Fruit fly (Drosophila melanogaster) whole organism, wandering third instar larva: ENCODE results near the gene Elba1.

Source experiments
- CG32264 ChIP-seq: fragments of 200-800 bp; sonication (Bioruptor generic); optimal IDR thresholded peaks from 2 replicates; lab custom pipeline; 2016; ENCODE audit warnings: missing biosample characterization, missing genetic modification characterization
- CG9705 ChIP-seq: fragments of 200-800 bp; sonication (Bioruptor generic); optimal IDR thresholded peaks from 2 replicates; lab custom pipeline; 2018; ENCODE audit warnings: missing biosample characterization, mild to moderate bottlenecking, missing genetic modification characterization
- Dfd ChIP-seq: fragments of >200 bp; optimal IDR thresholded peaks from 2 replicates; lab custom pipeline; 2017; ENCODE audit warnings: missing biosample characterization, missing genetic modification characterization
- Dif ChIP-seq: fragments of 200-275, 200-300 bp; sonication (Bioruptor generic); optimal IDR thresholded peaks from 2 replicates; lab custom pipeline; 2018; ENCODE audit warnings: missing biosample characterization, missing genetic modification characterization; ENCODE audit not compliant: partially characterized antibody
- GATAd ChIP-seq: sonication (Bioruptor generic); optimal IDR thresholded peaks from 2 replicates; lab custom pipeline; 2016; ENCODE audit warnings: missing biosample characterization, missing genetic modification characterization
- HLH106 ChIP-seq: fragments of 200-800 bp; optimal IDR thresholded peaks from 3 replicates; lab custom pipeline; 2019; ENCODE audit warnings: missing biosample characterization, mild to moderate bottlenecking, missing genetic modification characterization, moderate library complexity
- Hnf4 ChIP-seq: fragments of 200-800 bp; sonication (Bioruptor generic); optimal IDR thresholded peaks from 2 replicates; lab custom pipeline; 2016; ENCODE audit warnings: missing biosample characterization, mild to moderate bottlenecking, missing genetic modification characterization
- Hr78 ChIP-seq: fragments of >200 bp; optimal IDR thresholded peaks from 2 replicates; lab custom pipeline; 2017; ENCODE audit warnings: missing biosample characterization, missing genetic modification characterization
- Hr83 ChIP-seq: fragments of 200-300 bp; sonication (Bioruptor generic); optimal IDR thresholded peaks from 2 replicates; lab custom pipeline; 2016; ENCODE audit warnings: missing biosample characterization, mild to moderate bottlenecking, missing genetic modification characterization, moderate library complexity; ENCODE audit not compliant: poor library complexity, severe bottlenecking
- Jra ChIP-seq: sonication (Bioruptor generic); optimal IDR thresholded peaks from 2 replicates; lab custom pipeline; 2016; ENCODE audit warnings: missing biosample characterization, missing genetic modification characterization
- Mio ChIP-seq: sonication (Bioruptor generic); optimal IDR thresholded peaks from 2 replicates; lab custom pipeline; 2016; ENCODE audit warnings: missing biosample characterization, missing genetic modification characterization
- N ChIP-seq: fragments of >200 bp; optimal IDR thresholded peaks from 2 replicates; lab custom pipeline; 2018; ENCODE audit warnings: missing biosample characterization, missing external identifiers, missing genetic modification characterization
- OdsH ChIP-seq: fragments of 200-800 bp; sonication (Bioruptor generic); optimal IDR thresholded peaks from 2 replicates; lab custom pipeline; 2016; ENCODE audit warnings: missing biosample characterization, mild to moderate bottlenecking, missing genetic modification characterization
- Rel ChIP-seq, 2 experiments: fragments of 200-800 bp; sonication (Bioruptor generic) in 1 of 2; optimal IDR thresholded peaks; 2 replicates in 1 of 2; 3 replicates in 1 of 2; lab custom pipeline; 2016 to 2019; ENCODE audit warnings: mild to moderate bottlenecking in 2 of 2, missing biosample characterization in 2 of 2, missing genetic modification characterization in 2 of 2, moderate library complexity in 1 of 2
- Sp1 ChIP-seq: fragments of 200-800 bp; sonication (Bioruptor generic); optimal IDR thresholded peaks from 3 replicates; lab custom pipeline; 2019; ENCODE audit warnings: missing biosample characterization, mild to moderate bottlenecking, missing genetic modification characterization, moderate library complexity
- Vsx2 ChIP-seq: fragments of 200-300, 225-300 bp; sonication (Bioruptor generic); optimal IDR thresholded peaks from 2 replicates; lab custom pipeline; 2018; ENCODE audit warnings: missing biosample characterization, missing genetic modification characterization; ENCODE audit not compliant: partially characterized antibody
- br ChIP-seq: fragments of 200-800 bp; sonication (Bioruptor generic); optimal IDR thresholded peaks from 2 replicates; lab custom pipeline; 2016; ENCODE audit warnings: missing biosample characterization, missing genetic modification characterization
- dl ChIP-seq, 2 experiments: fragments of 175-275, 200-275 bp in 1 of 2; fragments of 200-275 bp in 1 of 2; sonication (Bioruptor generic); optimal IDR thresholded peaks; lab custom pipeline; 2018; ENCODE audit warnings: mild to moderate bottlenecking in 2 of 2, missing biosample characterization in 2 of 2, missing genetic modification characterization in 2 of 2, moderate library complexity in 2 of 2; ENCODE audit not compliant: partially characterized antibody in 2 of 2, insufficient read depth in 1 of 2
- dmrt93B ChIP-seq: fragments of 200-800 bp; sonication (Bioruptor generic); optimal IDR thresholded peaks from 2 replicates; lab custom pipeline; 2018; ENCODE audit warnings: missing biosample characterization, mild to moderate bottlenecking, missing genetic modification characterization
- dsf ChIP-seq: sonication (Bioruptor generic); optimal IDR thresholded peaks from 2 replicates; lab custom pipeline; 2016; ENCODE audit warnings: missing biosample characterization, missing genetic modification characterization, borderline replicate concordance
- ey ChIP-seq: fragments of 200-800 bp; sonication (Bioruptor generic); optimal IDR thresholded peaks from 2 replicates; lab custom pipeline; 2016; ENCODE audit warnings: missing biosample characterization, missing genetic modification characterization
- foxo ChIP-seq, 2 experiments: fragments of 200-800 bp; sonication (Bioruptor generic); optimal IDR thresholded peaks; 2 replicates in 1 of 2; 3 replicates in 1 of 2; lab custom pipeline; 2016 to 2017; ENCODE audit warnings: missing biosample characterization in 2 of 2, missing genetic modification characterization in 2 of 2
- fru ChIP-seq: fragments of 200-800 bp; sonication (Bioruptor generic); optimal IDR thresholded peaks from 3 replicates; lab custom pipeline; 2016; ENCODE audit warnings: missing biosample characterization, mild to moderate bottlenecking, missing genetic modification characterization
- h ChIP-seq: fragments of 200-800 bp; sonication (Bioruptor generic); optimal IDR thresholded peaks from 3 replicates; lab custom pipeline; 2016; ENCODE audit warnings: missing biosample characterization, mild to moderate bottlenecking, missing genetic modification characterization
- jim ChIP-seq: fragments of 175-275, 200-325 bp; sonication (Bioruptor generic); optimal IDR thresholded peaks from 2 replicates; lab custom pipeline; 2016; ENCODE audit warnings: missing biosample characterization, mild to moderate bottlenecking, missing genetic modification characterization
- pan ChIP-seq: fragments of >200 bp; optimal IDR thresholded peaks from 2 replicates; lab custom pipeline; 2017
- psq ChIP-seq: fragments of 200-800 bp; sonication (Bioruptor generic); optimal IDR thresholded peaks from 3 replicates; lab custom pipeline; 2017; ENCODE audit warnings: missing biosample characterization, mild to moderate bottlenecking, missing genetic modification characterization, moderate library complexity
- rgr ChIP-seq: fragments of 200-800 bp; sonication (Bioruptor generic); optimal IDR thresholded peaks from 3 replicates; lab custom pipeline; 2016; ENCODE audit warnings: missing biosample characterization, mild to moderate bottlenecking, missing genetic modification characterization
- sage ChIP-seq: fragments of 200-800 bp; sonication (Bioruptor generic); optimal IDR thresholded peaks from 2 replicates; lab custom pipeline; 2016; ENCODE audit warnings: missing biosample characterization, mild to moderate bottlenecking, missing genetic modification characterization
- sv ChIP-seq: fragments of 200-800 bp; sonication (Bioruptor generic); optimal IDR thresholded peaks from 3 replicates; lab custom pipeline; 2016; ENCODE audit warnings: missing biosample characterization, missing genetic modification characterization
- tai ChIP-seq: sonication (Bioruptor generic); optimal IDR thresholded peaks from 2 replicates; lab custom pipeline; 2016; ENCODE audit warnings: missing biosample characterization, missing genetic modification characterization
- usp ChIP-seq: fragments of >200 bp; optimal IDR thresholded peaks from 2 replicates; lab custom pipeline; 2017; ENCODE audit warnings: missing biosample characterization, missing genetic modification characterization
- woc ChIP-seq: sonication (Bioruptor generic); optimal IDR thresholded peaks from 2 replicates; lab custom pipeline; 2016; ENCODE audit warnings: missing biosample characterization, mild to moderate bottlenecking, missing genetic modification characterization

Gene Elba1

DNA sequence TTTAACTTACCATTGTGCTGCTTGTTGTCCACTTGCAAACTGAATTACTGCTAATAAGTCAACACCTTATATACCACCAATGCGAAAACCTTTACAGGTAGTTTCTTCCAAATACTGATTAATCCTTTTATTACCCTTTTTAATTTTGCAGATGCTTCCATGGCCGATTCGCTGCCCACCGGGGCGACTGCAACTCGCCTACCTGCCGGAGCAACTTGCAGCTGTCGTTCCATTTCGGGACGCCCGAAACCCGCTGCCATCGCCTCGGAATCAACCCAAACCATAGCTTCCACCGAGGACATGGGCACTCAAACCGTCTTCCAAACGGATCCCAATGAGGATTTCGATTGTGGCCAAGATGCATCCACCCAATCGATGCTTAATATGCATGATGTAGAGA is at the start of gene Elba1:
Gene Elba1 (minus strand): TSS at position 101 of the 400 bp plus-strand sequence.
- no peak for TF ChIP-seq Hnf4
- no peak for TF ChIP-seq usp
- TF ChIP-seq GATAd (GFP tag; lab: Kevin White, UChicago) = no peak
- TF ChIP-seq dsf (GFP tag; lab: Kevin White, UChicago) = no peak
- TF ChIP-seq CG32264 = no peak
- no peak for TF ChIP-seq jim
- TF ChIP-seq h (GFP tag; lab: Kevin White, UChicago) = no peak
- TF ChIP-seq dmrt93B (GFP tag; lab: Kevin White, UChicago) = no peak
- TF ChIP-seq pan (lab: Kevin White, UChicago) = no peak
- TF ChIP-seq Hr78 (GFP tag; lab: Kevin White, UChicago) = no peak
- no peak for TF ChIP-seq tai (GFP tag; lab: Kevin White, UChicago)
- TF ChIP-seq OdsH (GFP tag; lab: Kevin White, UChicago) = no peak
- TF ChIP-seq sv (GFP tag; lab: Kevin White, UChicago) = no peak

DNA sequence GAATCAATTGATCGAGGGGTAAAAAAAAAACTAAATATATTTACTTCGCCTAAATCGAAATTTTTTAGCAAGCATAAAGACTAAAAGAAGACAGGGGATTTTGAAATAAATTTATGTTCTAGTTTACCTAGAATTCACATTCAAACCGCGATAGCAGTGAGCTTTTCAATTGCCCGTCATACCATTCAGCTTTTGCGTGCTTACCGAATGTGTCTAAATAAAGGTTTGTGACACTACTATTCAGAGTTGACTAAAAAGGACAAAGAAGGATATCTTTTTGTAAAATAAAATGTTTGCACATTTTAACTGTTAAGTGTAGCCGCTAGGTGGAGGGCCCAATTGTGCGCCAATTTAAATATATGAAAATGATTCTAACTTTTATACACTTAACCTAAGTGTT is 41.8 kb upstream of the Elba1 start:
- no peak for TF ChIP-seq sage (GFP tag; lab: Kevin White, UChicago)
- no peak for TF ChIP-seq tai (GFP tag; lab: Kevin White, UChicago)
- TF ChIP-seq ey (GFP tag; lab: Kevin White, UChicago) = no peak
- TF ChIP-seq psq = no peak
- no peak for TF ChIP-seq rgr (GFP tag; lab: Kevin White, UChicago)
- no peak for TF ChIP-seq foxo (GFP tag; optimal IDR thresholded peaks at IDR 0.05; lab: Kevin White, UChicago)
- no peak for TF ChIP-seq N
- TF ChIP-seq dl (GFP tag; optimal IDR thresholded peaks at IDR 0.05; lab: Kevin White, UChicago; ENCODE audit: insufficient read depth in 1 of 2, partially characterized antibody in 2 of 2) = no peak
- TF ChIP-seq Vsx2 (GFP tag; lab: Kevin White, UChicago) = peak; percentile 39
- TF ChIP-seq fru (GFP tag; lab: Kevin White, UChicago) = no peak
- TF ChIP-seq Rel (GFP tag; optimal IDR thresholded peaks at IDR 0.05; lab: Kevin White, UChicago) = no peak
- no peak for TF ChIP-seq Rel (tag; optimal IDR thresholded peaks at IDR 0.05; lab: Kevin White, UChicago)
- TF ChIP-seq Sp1 (GFP tag; lab: Kevin White, UChicago) = no peak
- no peak for TF ChIP-seq Hr78 (GFP tag; lab: Kevin White, UChicago)
- no peak for TF ChIP-seq dsf (GFP tag; lab: Kevin White, UChicago)
- peak; percentile 67 for TF ChIP-seq Dif (GFP tag; lab: Kevin White, UChicago)
- TF ChIP-seq CG9705 (GFP tag; lab: Kevin White, UChicago) = no peak
- no peak for TF ChIP-seq woc (GFP tag; lab: Kevin White, UChicago)
- TF ChIP-seq, all 38 proteins: peak for 2

DNA sequence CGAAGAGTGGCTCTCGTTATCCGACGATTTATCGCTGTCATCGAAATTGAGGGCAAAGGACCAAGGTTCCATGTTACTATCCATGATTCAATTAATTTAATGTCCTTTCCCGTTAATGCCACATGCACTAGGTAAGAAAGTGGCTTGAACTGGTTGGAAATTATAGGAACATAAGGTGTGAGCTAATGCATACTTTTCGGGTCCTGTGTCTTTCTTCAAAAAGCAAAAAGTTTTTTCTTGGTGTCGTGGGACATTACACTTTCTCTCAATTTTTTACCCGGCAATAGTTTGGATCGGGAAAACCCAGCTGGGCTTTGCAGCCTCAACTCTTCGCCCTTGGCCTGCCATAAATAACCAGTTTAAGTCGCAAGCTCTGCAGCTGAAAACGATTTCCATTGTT is 17.1 kb upstream of the Elba1 start, which contains the start of gene Taf12L:
Gene Taf12L (minus strand): TSS at position 101 of the 400 bp plus-strand sequence.
- TF ChIP-seq HLH106 (tag; lab: Kevin White, UChicago) (no peak), ey (GFP tag; lab: Kevin White, UChicago) (no peak), Mio (GFP tag; lab: Kevin White, UChicago) (no peak), h (GFP tag; lab: Kevin White, UChicago) (no peak), sv (GFP tag; lab: Kevin White, UChicago) (no peak), Jra (GFP tag; lab: Kevin White, UChicago) (no peak), CG32264 (no peak), Hr83 (no peak), woc (GFP tag; lab: Kevin White, UChicago) (no peak), Sp1 (GFP tag; lab: Kevin White, UChicago) (no peak), br (GFP tag; lab: Kevin White, UChicago) (no peak), OdsH (GFP tag; lab: Kevin White, UChicago) (no peak), N (no peak), foxo (GFP tag; optimal IDR thresholded peaks at IDR 0.05; lab: Kevin White, UChicago) (no peak), Hr78 (GFP tag; lab: Kevin White, UChicago) (no peak)
- TF ChIP-seq, all 38 proteins: peak for 0

DNA sequence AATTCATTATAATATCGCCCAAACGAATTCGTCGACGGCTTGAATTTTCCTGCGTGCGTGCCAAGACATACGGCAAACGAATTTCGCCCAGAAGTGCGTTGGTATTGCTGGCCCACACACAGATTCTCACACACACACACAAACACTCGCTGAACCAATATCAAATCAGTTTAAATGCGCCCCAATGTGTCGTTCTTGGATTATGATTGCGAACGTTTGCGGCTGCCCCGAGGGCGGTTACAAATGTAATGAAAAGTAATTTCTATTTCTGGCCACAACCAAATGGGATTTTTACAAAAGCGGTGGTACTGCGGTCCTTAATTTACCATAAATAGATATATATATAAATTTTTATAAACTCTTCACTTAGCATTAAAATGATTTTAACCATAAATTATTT is 14.6 kb upstream of the Elba1 start:
- peak; percentile 52 for TF ChIP-seq Dfd (GFP tag; lab: Kevin White, UChicago)
- TF ChIP-seq woc (GFP tag; lab: Kevin White, UChicago) = no peak
